Worm (Caenorhabditis elegans) whole organism, young adult: ENCODE data around the gene T04C12.7.

Experiments used
- B0019.2 ChIP-seq: fragments of 200-800 bp; sonication (Bioruptor generic); conservative IDR thresholded peaks from 2 replicates; pipeline ENCODE4 v1.3.6; 2022; ENCODE audit warnings: missing genetic modification reagents, missing genetic modification characterization, missing compliant biosample characterization
- Y56A3A.18 ChIP-seq: fragments of 200-800 bp; sonication (Bioruptor generic); IDR thresholded peaks from 2 replicates; pipeline ENCODE4 v1.3.6; 2022; ENCODE audit warnings: missing genetic modification reagents, missing genetic modification characterization, missing compliant biosample characterization
- ama-1 ChIP-seq, 3 experiments: fragments of 150-350 bp in 1 of 3; sonication (generic microtip) in 2 of 3; optimal IDR thresholded peaks; 2 replicates each; lab custom pipeline; 2014 to 2018; ENCODE audit warnings: missing biosample characterization in 2 of 3, missing genetic modification characterization in 2 of 3, missing genetic modification reagents in 2 of 3
- cebp-2 ChIP-seq: fragments of 200-800 bp; sonication (Bioruptor generic); IDR thresholded peaks from 2 replicates; pipeline ENCODE4 v1.3.6; 2022; ENCODE audit warnings: missing genetic modification characterization, missing compliant biosample characterization
- lin-40 ChIP-seq: sonication (generic microtip); optimal IDR thresholded peaks from 2 replicates; lab custom pipeline; 2016; ENCODE audit warnings: missing genetic modification characterization, mild to moderate bottlenecking, missing compliant biosample characterization, missing genotype, missing genetic modification reagents
- madf-8 ChIP-seq: fragments of 200-800 bp; sonication (Bioruptor generic); conservative IDR thresholded peaks from 2 replicates; pipeline ENCODE4 v1.3.6; 2022; ENCODE audit warnings: missing genetic modification reagents, missing genetic modification characterization, missing compliant biosample characterization
- mes-4 ChIP-seq: sonication (generic microtip); optimal IDR thresholded peaks from 2 replicates; lab custom pipeline; 2016; ENCODE audit warnings: missing genotype, missing genetic modification characterization, missing compliant biosample characterization
- nfya-2 ChIP-seq: fragments of 200-800 bp; sonication (Bioruptor generic); IDR thresholded peaks from 2 replicates; pipeline ENCODE4 v1.3.6; 2022; ENCODE audit warnings: missing genetic modification reagents, missing genetic modification characterization, missing compliant biosample characterization
- nhr-80 ChIP-seq: sonication (generic microtip); optimal IDR thresholded peaks from 2 replicates; lab custom pipeline; 2016; ENCODE audit warnings: missing genetic modification characterization, missing compliant biosample characterization
- pha-4 ChIP-seq: fragments of 150-350 bp; sonication (generic microtip); optimal IDR thresholded peaks from 2 replicates; lab custom pipeline; 2014; ENCODE audit warnings: missing biosample characterization, missing genetic modification reagents, missing genetic modification characterization
- snpc-1.3 ChIP-seq: sonication (generic microtip); optimal IDR thresholded peaks from 2 replicates; lab custom pipeline; 2017; ENCODE audit warnings: missing genetic modification characterization, mild to moderate bottlenecking, missing compliant biosample characterization, antibody characterized with exemption, moderate library complexity, missing genotype, missing genetic modification reagents; ENCODE audit not compliant: insufficient read depth
- snpc-4 ChIP-seq, 5 experiments: fragments of 150-350 bp in 1 of 5; sonication (generic microtip) in 4 of 5; optimal IDR thresholded peaks; 2 replicates each; lab custom pipeline; 2014 to 2018; ENCODE audit warnings: missing genetic modification characterization in 5 of 5, missing biosample characterization in 3 of 5, antibody characterized with exemption in 2 of 5, mild to moderate bottlenecking in 2 of 5, missing compliant biosample characterization in 2 of 5, missing genotype in 2 of 5, moderate library complexity in 2 of 5, missing genetic modification reagents in 1 of 5

ce11 chrV:11034748-11035147 is 19.2 kb upstream of the T04C12.7 start, which contains the start of gene pptr-2:
- TF ChIP-seq Y56A3A.18 (GFP tag; lab: Robert Waterston, UW), result no peak
- no peak for TF ChIP-seq ama-1 (optimal IDR thresholded peaks at IDR 0.05; lab: Kevin White, UChicago)
- TF ChIP-seq ama-1 (GFP tag; optimal IDR thresholded peaks at IDR 0.05; lab: Kevin White, UChicago), result no peak
- TF ChIP-seq cebp-2 (GFP tag; lab: Robert Waterston, UW), result no peak
- TF ChIP-seq lin-40 (tag; lab: Kevin White, UChicago), result no peak
- TF ChIP-seq madf-8, result no peak
- TF ChIP-seq pha-4 (tag; lab: Kevin White, UChicago), result no peak
- no peak for TF ChIP-seq mes-4 (tag; lab: Kevin White, UChicago)
- no peak for TF ChIP-seq snpc-4 (GFP tag; optimal IDR thresholded peaks at IDR 0.05; lab: Kevin White, UChicago)
- TF ChIP-seq snpc-4 (tag; optimal IDR thresholded peaks at IDR 0.05; lab: Kevin White, UChicago), result no peak
- no peak for TF ChIP-seq nhr-80 (tag; lab: Kevin White, UChicago)
- TF ChIP-seq nfya-2 (GFP tag; lab: Robert Waterston, UW), result no peak
- TF ChIP-seq snpc-1.3 (tag; lab: Kevin White, UChicago), result no peak
- TF ChIP-seq B0019.2 (GFP tag; lab: Robert Waterston, UW), result no peak
